Fruit fly (Drosophila melanogaster) whole organism, embryonic: ENCODE data around the gene CG3032.
A peak's percentile ranks its signal among the peaks of the same experiment; 100 is the strongest.

Experiments
- Awh ChIP-seq: fragments of 200-800 bp; sonication (Bioruptor generic); IDR thresholded peaks from 2 replicates; pipeline ENCODE4, ENCODE4 v1.3.6; 2022; ENCODE audit warnings: missing biosample characterization, missing genetic modification characterization
- C15 ChIP-seq: fragments of 200-800 bp; sonication (Bioruptor generic); IDR thresholded peaks from 3 replicates; pipeline ENCODE4 v1.3.6; 2022; ENCODE audit warnings: missing biosample characterization, missing genetic modification characterization
- CG13287 ChIP-seq: fragments of 200-800 bp; sonication (Bioruptor generic); IDR thresholded peaks from 2 replicates; pipeline ENCODE4 v1.3.6; 2022; ENCODE audit warnings: missing biosample characterization, missing genetic modification characterization; ENCODE audit not compliant: partially characterized antibody
- CG15269 ChIP-seq: fragments of 200-800 bp; sonication (Bioruptor generic); optimal IDR thresholded peaks from 2 replicates; lab custom pipeline; 2018; ENCODE audit warnings: missing biosample characterization, mild to moderate bottlenecking, missing genetic modification characterization, moderate library complexity
- CG15479 ChIP-seq: fragments of 200-800 bp; sonication (Bioruptor generic); optimal IDR thresholded peaks from 3 replicates; lab custom pipeline; 2019; ENCODE audit warnings: missing biosample characterization, mild to moderate bottlenecking, missing genetic modification characterization, moderate library complexity
- CG17328 ChIP-seq: fragments of 200-800 bp; sonication (Bioruptor generic); IDR thresholded peaks from 2 replicates; pipeline ENCODE4 v1.3.6; 2022; ENCODE audit warnings: missing biosample characterization, missing genetic modification characterization
- CG17802 ChIP-seq: fragments of 200-800 bp; sonication (Bioruptor generic); optimal IDR thresholded peaks from 2 replicates; lab custom pipeline; 2018; ENCODE audit warnings: missing biosample characterization, mild to moderate bottlenecking, missing genetic modification characterization, moderate library complexity
- CG3065 ChIP-seq: fragments of 200-800 bp; sonication (Bioruptor generic); optimal IDR thresholded peaks from 2 replicates; lab custom pipeline; 2016; ENCODE audit warnings: missing biosample characterization, missing genetic modification characterization
- CG31224 ChIP-seq: fragments of 200-800 bp; sonication (Bioruptor generic); IDR thresholded peaks from 2 replicates; pipeline ENCODE4 v1.3.6; 2022; ENCODE audit warnings: missing biosample characterization, missing genetic modification characterization
- CG6791 ChIP-seq: fragments of 200-800 bp; sonication (Bioruptor generic); IDR thresholded peaks from 3 replicates; pipeline ENCODE4 v1.3.6; 2022; ENCODE audit warnings: missing biosample characterization, missing genetic modification characterization; ENCODE audit not compliant: partially characterized antibody
- CG6813 ChIP-seq: fragments of 200-800 bp; sonication (Bioruptor generic); optimal IDR thresholded peaks from 2 replicates; lab custom pipeline; 2017; ENCODE audit warnings: missing biosample characterization, missing genetic modification characterization, mild to moderate bottlenecking, moderate library complexity, missing genetic modification reagents
- CG7786 ChIP-seq: fragments of 200-800 bp; sonication (Bioruptor generic); optimal IDR thresholded peaks from 2 replicates; lab custom pipeline; 2016; ENCODE audit warnings: missing biosample characterization, missing genetic modification characterization
- CG7963 ChIP-seq: fragments of 200-800 bp; sonication (Bioruptor generic); IDR thresholded peaks from 3 replicates; pipeline ENCODE4 v1.3.6; 2022; ENCODE audit warnings: missing biosample characterization, missing genetic modification characterization; ENCODE audit not compliant: partially characterized antibody
- CG8290 ChIP-seq, 3 experiments: fragments of 200-800 bp; sonication (Bioruptor generic); optimal IDR thresholded peaks; 2 replicates each; lab custom pipeline; 2016 to 2019; ENCODE audit warnings: missing biosample characterization in 3 of 3, missing genetic modification characterization in 3 of 3, mild to moderate bottlenecking in 2 of 3, moderate library complexity in 1 of 3
- CG8765 ChIP-seq: fragments of 200-800 bp; sonication (Bioruptor generic); IDR thresholded peaks from 2 replicates; pipeline ENCODE4 v1.3.6; 2022; ENCODE audit warnings: missing biosample characterization, missing genetic modification characterization
- CG9437 ChIP-seq: fragments of 200-800 bp; sonication (Bioruptor generic); optimal IDR thresholded peaks from 2 replicates; lab custom pipeline; 2018; ENCODE audit warnings: missing biosample characterization, mild to moderate bottlenecking, missing genetic modification characterization
- CG9817 ChIP-seq: fragments of 200-800 bp; sonication (Bioruptor generic); optimal IDR thresholded peaks from 2 replicates; lab custom pipeline; 2018; ENCODE audit warnings: missing biosample characterization, mild to moderate bottlenecking, missing genetic modification characterization, moderate library complexity
- Dll ChIP-seq: fragments of 200-800 bp; sonication (Bioruptor generic); IDR thresholded peaks from 4 replicates; pipeline ENCODE4 v1.3.6; 2022; ENCODE audit warnings: missing biosample characterization, missing genetic modification characterization; ENCODE audit not compliant: partially characterized antibody
- E2f2 ChIP-seq: fragments of 200-800 bp; sonication (Bioruptor generic); IDR thresholded peaks from 2 replicates; pipeline ENCODE4 v1.3.6; 2022; ENCODE audit warnings: missing biosample characterization, missing genetic modification characterization
- HHEX ChIP-seq: fragments of 200-800 bp; sonication (Bioruptor generic); optimal IDR thresholded peaks from 3 replicates; lab custom pipeline; 2017; ENCODE audit warnings: missing biosample characterization, mild to moderate bottlenecking, missing genetic modification characterization, missing genetic modification reagents
- Lhr ChIP-seq: fragments of 200-800 bp; sonication (Bioruptor generic); optimal IDR thresholded peaks from 3 replicates; lab custom pipeline; 2017; ENCODE audit warnings: mild to moderate bottlenecking, missing biosample characterization, missing genetic modification reagents, missing genetic modification characterization
- MBD-R2 ChIP-seq: fragments of 200-800 bp; sonication (Bioruptor generic); IDR thresholded peaks from 2 replicates; pipeline ENCODE4 v1.3.6; 2022; ENCODE audit warnings: missing biosample characterization, missing genetic modification characterization
- MTF-1 ChIP-seq: fragments of 200-800 bp; sonication (Bioruptor generic); optimal IDR thresholded peaks from 2 replicates; lab custom pipeline; 2018; ENCODE audit warnings: missing biosample characterization, mild to moderate bottlenecking, missing genetic modification characterization, borderline replicate concordance
- Mrtf ChIP-seq: fragments of 200-800 bp; sonication (Bioruptor generic); IDR thresholded peaks from 3 replicates; pipeline ENCODE4 v1.3.6; 2022; ENCODE audit warnings: missing biosample characterization, missing genetic modification characterization
- Ravus ChIP-seq: fragments of 200-800 bp; sonication (Bioruptor generic); IDR thresholded peaks from 2 replicates; pipeline ENCODE4 v1.3.6; 2022; ENCODE audit warnings: missing biosample characterization, missing genetic modification characterization
- Rfx ChIP-seq: fragments of 200-800 bp; sonication (Bioruptor generic); IDR thresholded peaks from 2 replicates; pipeline ENCODE4 v1.3.6; 2022; ENCODE audit warnings: missing biosample characterization, missing genetic modification characterization
- Scr ChIP-seq: fragments of 200-800 bp; sonication (Bioruptor generic); IDR thresholded peaks from 2 replicates; pipeline ENCODE4 v1.3.6; 2022; ENCODE audit warnings: missing biosample characterization, missing genetic modification characterization; ENCODE audit not compliant: partially characterized antibody
- Xbp1 ChIP-seq: fragments of 200-800 bp; sonication (Bioruptor generic); optimal IDR thresholded peaks from 3 replicates; lab custom pipeline; 2016; ENCODE audit warnings: missing biosample characterization, mild to moderate bottlenecking, missing genetic modification characterization
- ash1 ChIP-seq: fragments of 200-800 bp; sonication (Bioruptor generic); optimal IDR thresholded peaks from 2 replicates; lab custom pipeline; 2018; ENCODE audit warnings: missing biosample characterization, mild to moderate bottlenecking, missing genetic modification characterization
- bbx ChIP-seq: fragments of 200-800 bp; sonication (Bioruptor generic); IDR thresholded peaks from 2 replicates; pipeline ENCODE4 v1.3.6; 2022; ENCODE audit warnings: missing biosample characterization, missing genetic modification characterization; ENCODE audit not compliant: partially characterized antibody
- corto ChIP-seq: fragments of 200-800 bp; sonication (Bioruptor generic); optimal IDR thresholded peaks from 2 replicates; lab custom pipeline; 2016; ENCODE audit warnings: missing biosample characterization, mild to moderate bottlenecking, missing genetic modification characterization, moderate library complexity
- disco-r ChIP-seq: fragments of 200-800 bp; sonication (Bioruptor generic); optimal IDR thresholded peaks from 2 replicates; lab custom pipeline; 2016; ENCODE audit warnings: missing biosample characterization, missing genetic modification characterization
- grn ChIP-seq: fragments of 200-800 bp; sonication (Bioruptor generic); optimal IDR thresholded peaks from 3 replicates; lab custom pipeline; 2017; ENCODE audit warnings: missing biosample characterization, missing genetic modification characterization
- gt ChIP-seq: fragments of 200-800 bp; sonication (Bioruptor generic); IDR thresholded peaks from 2 replicates; pipeline ENCODE4 v1.3.6; 2022; ENCODE audit warnings: missing biosample characterization, missing genetic modification characterization
- hkb ChIP-seq, 2 experiments: fragments of 200-800 bp in 1 of 2; fragments of >200 bp in 1 of 2; sonication (Bioruptor generic) in 1 of 2; IDR thresholded peaks in 1 of 2; optimal IDR thresholded peaks in 1 of 2; 2 replicates each; pipeline versions ENCODE4 v1.3.6 to Lab custom; 2017 to 2022; ENCODE audit warnings: missing biosample characterization in 1 of 2, missing genetic modification characterization in 1 of 2
- insv ChIP-seq, 2 experiments: fragments of 200-800 bp; sonication (Bioruptor generic); optimal IDR thresholded peaks; 3 replicates each; lab custom pipeline; 2016 to 2018; ENCODE audit warnings: missing biosample characterization in 2 of 2, missing genetic modification characterization in 2 of 2
- klu ChIP-seq: fragments of 200-800 bp; sonication (Bioruptor generic); IDR thresholded peaks from 2 replicates; pipeline ENCODE4 v1.3.6; 2022; ENCODE audit warnings: missing biosample characterization, missing genetic modification characterization
- nom ChIP-seq: fragments of 200-800 bp; sonication (Bioruptor generic); optimal IDR thresholded peaks from 2 replicates; lab custom pipeline; 2017; ENCODE audit warnings: missing biosample characterization, missing genetic modification characterization, mild to moderate bottlenecking, moderate library complexity, missing genetic modification reagents
- pfk ChIP-seq: fragments of 200-800 bp; sonication (Bioruptor generic); optimal IDR thresholded peaks from 2 replicates; lab custom pipeline; 2018; ENCODE audit warnings: missing biosample characterization, mild to moderate bottlenecking, missing genetic modification characterization, moderate library complexity
- pros ChIP-seq: fragments of 200-800 bp; sonication (Bioruptor generic); optimal IDR thresholded peaks from 3 replicates; lab custom pipeline; 2019; ENCODE audit warnings: missing biosample characterization, mild to moderate bottlenecking, missing genetic modification characterization, moderate library complexity
- ranshi ChIP-seq: fragments of 200-800 bp; sonication (Bioruptor generic); IDR thresholded peaks from 2 replicates; pipeline ENCODE4 v1.3.6; 2022; ENCODE audit warnings: missing biosample characterization, missing genetic modification characterization
- slou ChIP-seq: fragments of 200-800 bp; sonication (Bioruptor generic); optimal IDR thresholded peaks from 3 replicates; lab custom pipeline; 2016; ENCODE audit warnings: missing biosample characterization, missing genetic modification characterization
- so ChIP-seq: fragments of 200-800 bp; sonication (Bioruptor generic); IDR thresholded peaks from 3 replicates; pipeline ENCODE4 v1.3.6; 2022; ENCODE audit warnings: missing biosample characterization, missing genetic modification characterization
- sqz ChIP-seq: fragments of 200-800 bp; sonication (Bioruptor generic); optimal IDR thresholded peaks from 3 replicates; lab custom pipeline; 2018; ENCODE audit warnings: missing biosample characterization, mild to moderate bottlenecking, missing genetic modification characterization
- tll ChIP-seq, 2 experiments: fragments of 200-800 bp in 1 of 2; fragments of >200 bp in 1 of 2; sonication (Bioruptor generic) in 1 of 2; optimal IDR thresholded peaks; 2 replicates each; lab custom pipeline; 2017 to 2019; ENCODE audit warnings: missing biosample characterization in 2 of 2, missing genetic modification characterization in 2 of 2, mild to moderate bottlenecking in 1 of 2, moderate library complexity in 1 of 2
- tx ChIP-seq: fragments of 200-800 bp; sonication (Bioruptor generic); optimal IDR thresholded peaks from 2 replicates; lab custom pipeline; 2016; ENCODE audit warnings: missing biosample characterization, missing genetic modification characterization
- vvl ChIP-seq: fragments of 200-800 bp; sonication (Bioruptor generic); IDR thresholded peaks from 2 replicates; pipeline ENCODE4 v1.3.6; 2022; ENCODE audit warnings: missing biosample characterization, missing genetic modification characterization
- wdn ChIP-seq: fragments of 200-800 bp; sonication (Bioruptor generic); IDR thresholded peaks from 2 replicates; pipeline ENCODE4 v1.3.6; 2022; ENCODE audit warnings: missing biosample characterization, missing genetic modification characterization

CG3032 gene

DNA sequence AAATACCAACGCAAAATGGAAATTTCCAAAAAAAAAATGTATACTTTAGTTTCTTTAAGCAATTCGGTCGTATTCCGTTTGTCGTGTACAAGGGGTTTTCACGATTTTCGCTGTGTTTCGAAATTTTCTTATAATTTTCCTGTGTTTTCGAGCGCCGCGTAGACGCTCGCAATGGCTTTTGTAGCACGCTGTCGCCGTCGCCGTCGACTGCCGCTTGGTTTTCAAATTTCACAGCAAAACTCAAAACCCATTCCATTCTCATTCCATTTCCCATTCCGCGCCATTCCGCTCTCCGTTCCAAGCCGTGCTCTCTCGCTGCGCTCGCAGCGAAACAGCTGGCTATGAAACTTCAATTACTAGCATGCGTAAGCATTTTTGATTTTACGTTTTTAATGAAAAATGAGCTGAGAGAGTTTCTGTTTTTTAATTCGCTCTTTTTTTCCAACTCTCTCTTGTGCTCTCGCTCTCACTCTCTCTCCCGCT is 32.2 kb downstream of the CG3032 start (continued):
- TF ChIP-seq Lhr (GFP tag; lab: Kevin White, UChicago) (no peak), Ravus (GFP tag; lab: Robert Waterston, UW) (no peak), disco-r (no peak), Mrtf (GFP tag; lab: Robert Waterston, UW) (no peak), Awh (GFP tag; lab: Robert Waterston, UW) (no peak), CG13287 (peak; percentile 32; the same call in 1 of the 2 replicates), CG9437 (GFP tag; lab: Kevin White, UChicago) (no peak), CG3065 (no peak), CG9817 (tag; lab: Kevin White, UChicago) (no peak), CG6791 (0 out of 3 replicates have a peak, but pooled peaks have one; percentile 33), CG7963 (GFP tag; lab: Robert Waterston, UW) (no peak), CG6813 (GFP tag; lab: Kevin White, UChicago) (no peak), CG7786 (GFP tag; lab: Kevin White, UChicago) (peak; percentile 3), Scr (GFP tag; lab: Robert Waterston, UW) (no peak), pfk (GFP tag; lab: Kevin White, UChicago) (peak; percentile 100), wdn (GFP tag; lab: Robert Waterston, UW) (0 out of 2 replicates have a peak, but pooled peaks have one; percentile 24), CG15479 (GFP tag; lab: Kevin White, UChicago) (no peak), sqz (GFP tag; lab: Kevin White, UChicago) (no peak), gt (GFP tag; lab: Robert Waterston, UW) (no peak), nom (GFP tag; lab: Kevin White, UChicago) (peak; percentile 54), klu (GFP tag; lab: Robert Waterston, UW) (no peak), corto (no peak), pros (GFP tag; lab: Kevin White, UChicago) (peak; percentile 9), vvl (GFP tag; lab: Robert Waterston, UW) (peak; percentile 46), hkb (optimal IDR thresholded peaks at IDR 0.05; lab: Kevin White, UChicago) (no peak), hkb (GFP tag; IDR thresholded peaks at IDR 0.05; lab: Robert Waterston, UW) (0 out of 2 replicates have a peak, but pooled peaks have one; percentile 24), MBD-R2 (GFP tag; lab: Robert Waterston, UW) (no peak), CG8765 (GFP tag; lab: Robert Waterston, UW) (no peak), slou (GFP tag; lab: Kevin White, UChicago) (no peak), C15 (GFP tag; lab: Robert Waterston, UW) (no peak), CG31224 (GFP tag; lab: Robert Waterston, UW) (no peak), Rfx (GFP tag; lab: Robert Waterston, UW) (0 out of 2 replicates have a peak, but pooled peaks have one; percentile 5), ash1 (GFP tag; lab: Kevin White, UChicago) (no peak), grn (no peak), so (GFP tag; lab: Robert Waterston, UW) (peak; percentile 22; the same call in 1 of the 3 replicates), Dll (GFP tag; lab: Robert Waterston, UW) (peak; percentile 37; the same call in 1 of the 4 replicates), bbx (GFP tag; lab: Robert Waterston, UW) (peak; percentile 39; the same call in 1 of the 2 replicates), CG17328 (GFP tag; lab: Robert Waterston, UW) (0 out of 2 replicates have a peak, but pooled peaks have one; percentile 14), CG8290 (GFP tag; optimal IDR thresholded peaks at IDR 0.05; lab: Kevin White, UChicago) (no peak), CG8290 (tag; optimal IDR thresholded peaks at IDR 0.05; lab: Kevin White, UChicago) (peak; percentile 24 to 29), HHEX (no peak), MTF-1 (GFP tag; lab: Kevin White, UChicago) (no peak), tx (GFP tag; lab: Kevin White, UChicago) (no peak), tll (GFP tag; optimal IDR thresholded peaks at IDR 0.05; lab: Kevin White, UChicago) (no peak), CG15269 (tag; lab: Kevin White, UChicago) (peak; percentile 18), CG17802 (tag; lab: Kevin White, UChicago) (no peak), E2f2 (peak; percentile 21; the same call in 1 of the 2 replicates), ranshi (GFP tag; lab: Robert Waterston, UW) (no peak), Xbp1 (GFP tag; lab: Kevin White, UChicago) (no peak), insv (GFP tag; optimal IDR thresholded peaks at IDR 0.05; lab: Kevin White, UChicago) (no peak)
